Fruit fly (Drosophila melanogaster) whole organism, prepupa: ENCODE measurements around the gene BthD.

Experiments used
- Blimp-1 ChIP-seq: fragments of 200-800 bp; sonication (Bioruptor generic); optimal IDR thresholded peaks from 3 replicates; lab custom pipeline; 2017; ENCODE audit warnings: missing biosample characterization, missing genetic modification characterization, mild to moderate bottlenecking, moderate library complexity, missing genetic modification reagents
- CG10669 ChIP-seq: fragments of 200-800 bp; sonication (Bioruptor generic); optimal IDR thresholded peaks from 3 replicates; lab custom pipeline; 2018; ENCODE audit warnings: missing biosample characterization, mild to moderate bottlenecking, missing genetic modification characterization, moderate library complexity
- CG11294 ChIP-seq: fragments of 200-800 bp; sonication (Bioruptor generic); IDR thresholded peaks from 2 replicates; pipeline ENCODE4 v1.3.6; 2022; ENCODE audit warnings: missing biosample characterization, missing genetic modification characterization
- CG1621 ChIP-seq: fragments of 200-800 bp; sonication (Bioruptor generic); optimal IDR thresholded peaks from 3 replicates; lab custom pipeline; 2018; ENCODE audit warnings: missing biosample characterization, mild to moderate bottlenecking, missing genetic modification characterization
- CG16779 ChIP-seq: fragments of 200-800 bp; sonication (Bioruptor generic); optimal IDR thresholded peaks from 3 replicates; lab custom pipeline; 2017; ENCODE audit warnings: missing biosample characterization, mild to moderate bottlenecking, missing genetic modification characterization
- CG3032 ChIP-seq: fragments of 200-800 bp; optimal IDR thresholded peaks from 2 replicates; lab custom pipeline; 2019; ENCODE audit warnings: missing biosample characterization, mild to moderate bottlenecking, missing genetic modification characterization, moderate library complexity
- CG32006 ChIP-seq: fragments of 200-800 bp; sonication (Bioruptor generic); optimal IDR thresholded peaks from 3 replicates; lab custom pipeline; 2017; ENCODE audit warnings: missing biosample characterization, mild to moderate bottlenecking, missing genetic modification characterization
- CG34406 ChIP-seq: fragments of 200-800 bp; sonication (Bioruptor generic); optimal IDR thresholded peaks from 3 replicates; lab custom pipeline; 2016; ENCODE audit warnings: missing biosample characterization, missing genetic modification characterization
- CG4318 ChIP-seq: fragments of 200-800 bp; sonication (Bioruptor generic); optimal IDR thresholded peaks from 3 replicates; lab custom pipeline; 2017; ENCODE audit warnings: missing biosample characterization, mild to moderate bottlenecking, missing genetic modification characterization
- CG6163 ChIP-seq: fragments of 200-800 bp; sonication (Bioruptor generic); IDR thresholded peaks from 3 replicates; pipeline ENCODE4 v1.3.6; 2022; ENCODE audit warnings: missing biosample characterization, missing genetic modification characterization
- CG6792 ChIP-seq: fragments of 200-800 bp; sonication (Bioruptor generic); optimal IDR thresholded peaks from 3 replicates; lab custom pipeline; 2016; ENCODE audit warnings: missing biosample characterization, missing genetic modification characterization
- CG6808 ChIP-seq: fragments of 200-800 bp; sonication (Bioruptor generic); optimal IDR thresholded peaks from 3 replicates; lab custom pipeline; 2017; ENCODE audit warnings: missing biosample characterization, missing genetic modification characterization, mild to moderate bottlenecking, moderate library complexity, missing genetic modification reagents
- CG8119 ChIP-seq: fragments of 200-800 bp; sonication (Bioruptor generic); IDR thresholded peaks from 3 replicates; pipeline ENCODE4 v1.3.6; 2022; ENCODE audit warnings: missing biosample characterization, missing genetic modification characterization
- CG8319 ChIP-seq: fragments of 200-800 bp; sonication (Bioruptor generic); optimal IDR thresholded peaks from 3 replicates; lab custom pipeline; 2016; ENCODE audit warnings: missing biosample characterization, missing genetic modification characterization
- CG8632 ChIP-seq: fragments of 200-800 bp; sonication (Bioruptor generic); optimal IDR thresholded peaks from 3 replicates; lab custom pipeline; 2016; ENCODE audit warnings: missing biosample characterization, missing genetic modification characterization
- CG9139 ChIP-seq: fragments of 200-800 bp; sonication (Bioruptor generic); optimal IDR thresholded peaks from 3 replicates; lab custom pipeline; 2017; ENCODE audit warnings: missing biosample characterization, mild to moderate bottlenecking, missing genetic modification characterization
- Eip78C ChIP-seq: fragments of 200-800 bp; sonication (Bioruptor generic); peaks from one replicate; lab custom pipeline; 2016; ENCODE audit warnings: missing biosample characterization, missing genetic modification characterization
- Eip93F ChIP-seq: fragments of 200-800 bp; sonication (Bioruptor generic); optimal IDR thresholded peaks from 2 replicates; lab custom pipeline; 2016; ENCODE audit warnings: missing biosample characterization, mild to moderate bottlenecking, missing genetic modification characterization
- Ets96B ChIP-seq: fragments of 200-800 bp; optimal IDR thresholded peaks from 2 replicates; lab custom pipeline; 2019; ENCODE audit warnings: missing biosample characterization, mild to moderate bottlenecking, missing genetic modification characterization, moderate library complexity
- Hr38 ChIP-seq: sonication (Bioruptor generic); optimal IDR thresholded peaks from 2 replicates; lab custom pipeline; 2016; ENCODE audit warnings: missing biosample characterization, missing genetic modification characterization
- Hr4 ChIP-seq: fragments of 200-800 bp; sonication (Bioruptor generic); optimal IDR thresholded peaks from 3 replicates; lab custom pipeline; 2016; ENCODE audit warnings: missing biosample characterization, missing genetic modification characterization
- Lpt ChIP-seq: fragments of 200-800 bp; sonication (Bioruptor generic); optimal IDR thresholded peaks from 3 replicates; lab custom pipeline; 2016; ENCODE audit warnings: missing biosample characterization, missing genetic modification characterization
- Met ChIP-seq: fragments of 200-800 bp; sonication (Bioruptor generic); optimal IDR thresholded peaks from 3 replicates; lab custom pipeline; 2016; ENCODE audit warnings: missing biosample characterization, missing genetic modification characterization
- OdsH ChIP-seq: fragments of 200-800 bp; sonication (Bioruptor generic); optimal IDR thresholded peaks from 3 replicates; lab custom pipeline; 2016; ENCODE audit warnings: missing biosample characterization, missing genetic modification characterization
- Smox ChIP-seq: fragments of 200-800 bp; sonication (Bioruptor generic); optimal IDR thresholded peaks from 3 replicates; lab custom pipeline; 2016; ENCODE audit warnings: missing biosample characterization, missing genetic modification characterization
- Sox102F ChIP-seq: fragments of 200-800 bp; sonication (Bioruptor generic); optimal IDR thresholded peaks from 2 replicates; lab custom pipeline; 2016; ENCODE audit warnings: missing biosample characterization, mild to moderate bottlenecking, missing genetic modification characterization
- Sox14 ChIP-seq: fragments of 200-800 bp; sonication (Bioruptor generic); optimal IDR thresholded peaks from 3 replicates; lab custom pipeline; 2016; ENCODE audit warnings: missing biosample characterization, missing genetic modification characterization
- Sox15 ChIP-seq: fragments of 200-800 bp; sonication (Bioruptor generic); optimal IDR thresholded peaks from 3 replicates; lab custom pipeline; 2016; ENCODE audit warnings: missing biosample characterization, missing genetic modification characterization
- acj6 ChIP-seq: fragments of 200-800 bp; sonication (Bioruptor generic); optimal IDR thresholded peaks from 3 replicates; lab custom pipeline; 2016; ENCODE audit warnings: missing biosample characterization, missing genetic modification characterization
- cyc ChIP-seq: fragments of 200-800 bp; sonication (Bioruptor generic); optimal IDR thresholded peaks from 3 replicates; lab custom pipeline; 2016; ENCODE audit warnings: missing biosample characterization, missing genetic modification characterization
- dac ChIP-seq: fragments of 200-800 bp; sonication (Bioruptor generic); optimal IDR thresholded peaks from 2 replicates; lab custom pipeline; 2017; ENCODE audit warnings: missing biosample characterization, mild to moderate bottlenecking, missing genetic modification characterization
- dsx ChIP-seq: fragments of 200-800 bp; optimal IDR thresholded peaks from 3 replicates; lab custom pipeline; 2019; ENCODE audit warnings: missing biosample characterization, mild to moderate bottlenecking, missing genetic modification characterization, moderate library complexity; ENCODE audit not compliant: poor library complexity, severe bottlenecking
- eg ChIP-seq: fragments of 200-800 bp; sonication (Bioruptor generic); IDR thresholded peaks from 3 replicates; pipeline ENCODE4 v1.3.6; 2022; ENCODE audit warnings: missing biosample characterization, missing genetic modification characterization
- esn ChIP-seq: fragments of 200-800 bp; sonication (Bioruptor generic); optimal IDR thresholded peaks from 2 replicates; lab custom pipeline; 2016; ENCODE audit warnings: missing biosample characterization, mild to moderate bottlenecking, missing genetic modification characterization, moderate library complexity
- fd59A ChIP-seq: fragments of 200-800 bp; sonication (Bioruptor generic); optimal IDR thresholded peaks from 2 replicates; lab custom pipeline; 2017; ENCODE audit warnings: missing biosample characterization, mild to moderate bottlenecking, missing genetic modification characterization, missing genetic modification reagents
- fd85E ChIP-seq: fragments of 200-800 bp; sonication (Bioruptor generic); optimal IDR thresholded peaks from 3 replicates; lab custom pipeline; 2016; ENCODE audit warnings: missing biosample characterization, missing genetic modification characterization
- fkh ChIP-seq: fragments of 200-800 bp; sonication (Bioruptor generic); optimal IDR thresholded peaks from 3 replicates; lab custom pipeline; 2017; ENCODE audit warnings: missing biosample characterization, mild to moderate bottlenecking, missing genetic modification characterization, moderate library complexity
- net ChIP-seq: fragments of 200-800 bp; sonication (Bioruptor generic); optimal IDR thresholded peaks from 3 replicates; lab custom pipeline; 2016; ENCODE audit warnings: missing biosample characterization, missing genetic modification characterization
- pdm3 ChIP-seq: fragments of 200-800 bp; sonication (Bioruptor generic); optimal IDR thresholded peaks from 3 replicates; lab custom pipeline; 2016; ENCODE audit warnings: missing biosample characterization, missing genetic modification characterization
- salr ChIP-seq, 2 experiments: fragments of 200-800 bp; sonication (Bioruptor generic); optimal IDR thresholded peaks; 3 replicates each; lab custom pipeline; 2016 to 2018; ENCODE audit warnings: missing biosample characterization in 2 of 2, missing genetic modification characterization in 2 of 2, mild to moderate bottlenecking in 1 of 2
- spab ChIP-seq: fragments of 200-800 bp; sonication (Bioruptor generic); optimal IDR thresholded peaks from 2 replicates; lab custom pipeline; 2017; ENCODE audit warnings: missing biosample characterization, mild to moderate bottlenecking, missing genetic modification characterization, missing genetic modification reagents
- ss ChIP-seq, 2 experiments: fragments of 200-800 bp; sonication (Bioruptor generic); optimal IDR thresholded peaks; 2 replicates in 1 of 2; 3 replicates in 1 of 2; lab custom pipeline; 2017 to 2018; ENCODE audit warnings: mild to moderate bottlenecking in 2 of 2, missing biosample characterization in 2 of 2, missing genetic modification characterization in 2 of 2, moderate library complexity in 1 of 2
- svp ChIP-seq: fragments of 200-800 bp; sonication (Bioruptor generic); peaks from one replicate; lab custom pipeline; 2016; ENCODE audit warnings: missing biosample characterization, missing genetic modification characterization
- topi ChIP-seq: fragments of 200-800 bp; sonication (Bioruptor generic); optimal IDR thresholded peaks from 3 replicates; lab custom pipeline; 2016; ENCODE audit warnings: missing biosample characterization, missing genetic modification characterization
- vri ChIP-seq: fragments of 200-800 bp; sonication (Bioruptor generic); optimal IDR thresholded peaks from 3 replicates; lab custom pipeline; 2016; ENCODE audit warnings: missing biosample characterization, mild to moderate bottlenecking, missing genetic modification characterization

The BthD gene

DNA sequence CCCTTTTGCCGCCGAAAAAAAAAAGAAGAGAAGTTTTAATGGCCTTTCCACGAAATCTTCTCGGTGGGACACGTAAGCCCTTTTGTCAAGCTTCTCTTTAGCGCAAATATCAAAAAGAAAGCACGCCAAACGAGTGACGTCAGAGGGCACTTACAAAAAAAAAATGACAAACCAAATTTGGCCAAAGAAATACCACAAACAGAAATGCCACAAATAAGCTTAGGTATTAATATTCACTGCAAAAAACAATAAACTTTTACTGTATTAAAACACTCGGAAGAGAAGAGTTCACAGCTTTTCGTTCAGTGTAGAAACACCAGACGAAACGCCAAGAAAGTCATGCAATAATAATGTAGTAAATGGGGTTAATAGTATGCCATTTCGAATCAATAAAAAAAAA is 43.8 kb upstream of the BthD start (continued):
- TF ChIP-seq CG32006 (GFP tag; lab: Kevin White, UChicago) (peak; percentile 32), Eip78C (GFP tag; lab: Kevin White, UChicago) (peak; percentile 92), Eip93F (GFP tag; lab: Kevin White, UChicago) (no peak), CG4318 (GFP tag; lab: Kevin White, UChicago) (no peak), cyc (GFP tag; lab: Kevin White, UChicago) (peak; percentile 59), fd59A (GFP tag; lab: Kevin White, UChicago) (no peak), CG3032 (no peak), pdm3 (GFP tag; lab: Kevin White, UChicago) (peak; percentile 36), Blimp-1 (GFP tag; lab: Kevin White, UChicago) (no peak), dac (GFP tag; lab: Kevin White, UChicago) (no peak), CG6792 (GFP tag; lab: Kevin White, UChicago) (peak; percentile 38), eg (GFP tag; lab: Robert Waterston, UW) (peak; percentile 21; the same call in 1 of the 3 replicates), topi (peak; percentile 74), Hr4 (GFP tag; lab: Kevin White, UChicago) (peak; percentile 47)

DNA sequence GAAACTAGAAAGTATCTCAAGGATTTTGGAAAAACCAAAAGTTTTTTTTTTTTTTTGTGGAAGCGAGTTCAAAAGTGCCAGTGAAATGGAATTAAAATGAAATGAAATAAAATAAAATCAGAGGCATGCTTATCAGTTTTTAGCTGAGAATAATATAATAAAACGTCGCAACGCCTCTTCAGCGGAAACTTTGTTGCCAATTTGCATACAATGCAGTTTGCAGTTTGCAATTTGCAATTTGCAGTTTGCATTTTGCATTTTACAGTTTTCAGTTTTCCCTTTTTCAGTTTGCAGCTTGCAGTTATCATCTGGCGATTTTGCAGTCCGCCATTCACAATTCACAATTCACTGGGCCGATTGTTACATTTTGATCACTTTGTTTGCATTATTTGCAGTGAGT is 43.1 kb upstream of the BthD start:
- TF ChIP-seq CG1621 (tag; lab: Kevin White, UChicago) = no peak
- no peak for TF ChIP-seq net
- TF ChIP-seq Ets96B (tag; lab: Kevin White, UChicago) = no peak
- no peak for TF ChIP-seq Sox15 (GFP tag; lab: Kevin White, UChicago)
- no peak for TF ChIP-seq Blimp-1 (GFP tag; lab: Kevin White, UChicago)
- TF ChIP-seq dsx (GFP tag; lab: Kevin White, UChicago) = peak; percentile 57
- TF ChIP-seq CG11294 (GFP tag; lab: Robert Waterston, UW) = no peak
- TF ChIP-seq vri = no peak
- no peak for TF ChIP-seq OdsH
- no peak for TF ChIP-seq Hr38 (GFP tag; lab: Kevin White, UChicago)
- peak; percentile 10 for TF ChIP-seq svp (GFP tag; lab: Kevin White, UChicago)

DNA sequence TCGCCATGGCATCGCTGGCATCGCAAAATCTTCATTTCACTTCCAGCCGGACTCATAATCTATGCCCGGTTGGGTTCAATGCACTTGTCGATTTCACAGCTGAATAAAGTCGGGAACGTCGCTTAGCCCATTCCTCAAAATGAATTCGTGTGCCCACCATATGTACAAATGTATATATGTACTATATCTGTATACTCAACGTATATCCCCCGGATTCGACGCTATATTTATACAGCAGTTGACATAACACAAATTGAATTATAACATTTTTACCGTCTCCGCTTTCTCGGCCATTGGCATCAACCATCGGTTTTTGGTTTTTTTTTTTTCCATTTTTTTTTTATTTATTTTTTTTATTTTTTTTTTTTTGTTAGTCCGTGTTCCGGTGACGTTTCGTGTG is 41.7 kb upstream of the BthD start:
- TF ChIP-seq CG34406 (peak; percentile 26), Sox14 (GFP tag; lab: Kevin White, UChicago) (no peak), topi (peak; percentile 15), CG6163 (GFP tag; lab: Robert Waterston, UW) (0 out of 3 replicates have a peak, but pooled peaks have one; percentile 30), acj6 (GFP tag; lab: Kevin White, UChicago) (no peak), Smox (GFP tag; lab: Kevin White, UChicago) (peak; percentile 20), Met (peak; percentile 7), dsx (GFP tag; lab: Kevin White, UChicago) (no peak), svp (GFP tag; lab: Kevin White, UChicago) (peak; percentile 72), fkh (GFP tag; lab: Kevin White, UChicago) (peak; percentile 77), CG1621 (tag; lab: Kevin White, UChicago) (no peak), esn (peak; percentile 21), vri (peak; percentile 88), CG8632 (GFP tag; lab: Kevin White, UChicago) (no peak), Eip78C (GFP tag; lab: Kevin White, UChicago) (peak; percentile 46), Sox102F (GFP tag; lab: Kevin White, UChicago) (peak; percentile 12), ss (GFP tag; optimal IDR thresholded peaks at IDR 0.05; lab: Kevin White, UChicago) (no peak)
- TF ChIP-seq, all 60 proteins: peak for 11

DNA sequence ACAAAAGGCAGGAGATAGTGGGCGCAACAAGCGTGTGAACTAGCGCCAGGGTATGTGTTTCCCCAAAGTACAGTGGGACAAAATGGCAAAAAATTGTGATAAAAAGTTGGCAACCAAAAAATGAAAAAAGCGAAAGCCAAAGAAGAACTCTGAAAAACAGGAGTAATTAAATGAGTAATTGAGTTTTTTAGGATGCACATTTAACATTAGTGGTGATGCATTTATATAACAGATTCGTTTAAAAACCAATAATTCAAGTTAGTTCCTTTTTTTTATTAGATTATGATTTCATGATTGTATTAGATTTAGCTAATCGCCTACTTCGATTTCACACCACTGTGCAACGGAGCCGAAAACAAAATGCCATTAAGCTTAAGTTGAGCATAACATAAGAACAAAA is 39.5 kb upstream of the BthD start:
- TF ChIP-seq CG6808 (peak; percentile 9), CG16779 (tag; lab: Kevin White, UChicago) (no peak), CG8319 (GFP tag; lab: Kevin White, UChicago) (no peak), Smox (GFP tag; lab: Kevin White, UChicago) (peak; percentile 35), Sox102F (GFP tag; lab: Kevin White, UChicago) (peak; percentile 20), fd59A (GFP tag; lab: Kevin White, UChicago) (peak; percentile 1), fd85E (GFP tag; lab: Kevin White, UChicago) (no peak), svp (GFP tag; lab: Kevin White, UChicago) (peak; percentile 61), CG34406 (peak; percentile 30), salr (GFP tag; optimal IDR thresholded peaks at IDR 0.05; lab: Kevin White, UChicago) (peak in 1 of 2 experiments; percentile 46), CG10669 (GFP tag; lab: Kevin White, UChicago) (peak; percentile 26), CG9139 (GFP tag; lab: Kevin White, UChicago) (no peak), Sox14 (GFP tag; lab: Kevin White, UChicago) (peak; percentile 56), Lpt (peak; percentile 55), pdm3 (GFP tag; lab: Kevin White, UChicago) (peak; percentile 59), spab (GFP tag; lab: Kevin White, UChicago) (peak; percentile 17), CG8119 (GFP tag; lab: Robert Waterston, UW) (peak; percentile 56), fkh (GFP tag; lab: Kevin White, UChicago) (no peak)
